Fruit fly (Drosophila melanogaster) whole organism, embryonic: ENCODE results near the gene CG18563.
A peak's percentile ranks its signal among the peaks of the same experiment; 100 is the strongest.

Experiments used
- CG10209 ChIP-seq: fragments of 200-800 bp; sonication (Bioruptor generic); optimal IDR thresholded peaks from 3 replicates; lab custom pipeline; 2017; ENCODE audit warnings: missing biosample characterization, mild to moderate bottlenecking, missing genetic modification characterization, missing genetic modification reagents
- CG10543 ChIP-seq: fragments of 200-800 bp; sonication (Bioruptor generic); optimal IDR thresholded peaks from 3 replicates; lab custom pipeline; 2017; ENCODE audit warnings: missing biosample characterization, mild to moderate bottlenecking, missing genetic modification characterization, moderate library complexity
- CG11560 ChIP-seq: fragments of 200-800 bp; sonication (Bioruptor generic); IDR thresholded peaks from 3 replicates; pipeline ENCODE4 v1.3.6; 2022; ENCODE audit warnings: missing biosample characterization, missing genetic modification characterization
- CG12071 ChIP-seq: fragments of 200-800 bp; sonication (Bioruptor generic); optimal IDR thresholded peaks from 3 replicates; lab custom pipeline; 2018; ENCODE audit warnings: missing biosample characterization, mild to moderate bottlenecking, missing genetic modification characterization
- CG12219 ChIP-seq: fragments of 200-800 bp; sonication (Bioruptor generic); optimal IDR thresholded peaks from 3 replicates; lab custom pipeline; 2018; ENCODE audit warnings: missing biosample characterization, mild to moderate bottlenecking, missing genetic modification characterization
- CG13894 ChIP-seq: fragments of 200-800 bp; sonication (Bioruptor generic); optimal IDR thresholded peaks from 3 replicates; lab custom pipeline; 2018; ENCODE audit warnings: missing biosample characterization, mild to moderate bottlenecking, missing genetic modification characterization, moderate library complexity
- CG14667 ChIP-seq: fragments of 200-800 bp; sonication (Bioruptor generic); IDR thresholded peaks from 2 replicates; pipeline ENCODE4 v1.3.6; 2022; ENCODE audit warnings: missing biosample characterization, missing genetic modification characterization
- CG15269 ChIP-seq: fragments of 200-800 bp; sonication (Bioruptor generic); optimal IDR thresholded peaks from 2 replicates; lab custom pipeline; 2018; ENCODE audit warnings: missing biosample characterization, mild to moderate bottlenecking, missing genetic modification characterization, moderate library complexity
- CG15514 ChIP-seq: fragments of 200-800 bp; sonication (Bioruptor generic); optimal IDR thresholded peaks from 3 replicates; lab custom pipeline; 2017; ENCODE audit warnings: missing biosample characterization, missing genetic modification characterization, mild to moderate bottlenecking, moderate library complexity, missing genetic modification reagents
- CG17385 ChIP-seq: fragments of 200-800 bp; sonication (Bioruptor generic); optimal IDR thresholded peaks from 3 replicates; lab custom pipeline; 2018; ENCODE audit warnings: missing biosample characterization, mild to moderate bottlenecking, missing genetic modification characterization
- CG2199 ChIP-seq: fragments of 200-800 bp; sonication (Bioruptor generic); IDR thresholded peaks from 3 replicates; pipeline ENCODE4 v1.3.6; 2022; ENCODE audit warnings: missing biosample characterization, missing genetic modification characterization
- CG2712 ChIP-seq: fragments of 200-800 bp; optimal IDR thresholded peaks from 3 replicates; lab custom pipeline; 2019; ENCODE audit warnings: missing biosample characterization, mild to moderate bottlenecking, missing genetic modification characterization, moderate library complexity
- CG32532 ChIP-seq: fragments of 200-800 bp; sonication (Bioruptor generic); IDR thresholded peaks from 2 replicates; pipeline ENCODE4 v1.3.6; 2022; ENCODE audit warnings: missing biosample characterization, missing genetic modification characterization
- CG4820 ChIP-seq: fragments of 200-800 bp; sonication (Bioruptor generic); optimal IDR thresholded peaks from 3 replicates; lab custom pipeline; 2016; ENCODE audit warnings: missing biosample characterization, missing genetic modification characterization
- CG6813 ChIP-seq: fragments of 200-800 bp; sonication (Bioruptor generic); optimal IDR thresholded peaks from 2 replicates; lab custom pipeline; 2017; ENCODE audit warnings: missing biosample characterization, missing genetic modification characterization, mild to moderate bottlenecking, moderate library complexity, missing genetic modification reagents
- CG7357 ChIP-seq: fragments of 200-800 bp; sonication (Bioruptor generic); IDR thresholded peaks from 3 replicates; pipeline ENCODE4 v1.3.6; 2022; ENCODE audit warnings: missing biosample characterization, missing genetic modification characterization
- CG8089 ChIP-seq: fragments of 200-800 bp; sonication (Bioruptor generic); optimal IDR thresholded peaks from 3 replicates; lab custom pipeline; 2016; ENCODE audit warnings: missing biosample characterization, missing genetic modification characterization
- Dbx ChIP-seq: fragments of 200-800 bp; sonication (Bioruptor generic); IDR thresholded peaks from 3 replicates; pipeline ENCODE4 v1.3.6; 2022; ENCODE audit warnings: missing biosample characterization, missing genetic modification characterization
- Dfd ChIP-seq, 2 experiments: fragments of >200 bp; optimal IDR thresholded peaks; 2 replicates each; lab custom pipeline; 2017; ENCODE audit warnings: missing biosample characterization in 2 of 2, missing genetic modification characterization in 2 of 2
- Dip3 ChIP-seq: fragments of 200-800 bp; sonication (Bioruptor generic); optimal IDR thresholded peaks from 3 replicates; lab custom pipeline; 2016; ENCODE audit warnings: missing biosample characterization, missing genetic modification characterization
- Doc2 ChIP-seq: fragments of 200-800 bp; sonication (Bioruptor generic); IDR thresholded peaks from 2 replicates; pipeline ENCODE4 v1.3.6; 2022; ENCODE audit warnings: missing biosample characterization, missing genetic modification characterization
- Ets65A ChIP-seq: fragments of 200-800 bp; sonication (Bioruptor generic); peaks from one replicate; lab custom pipeline; 2016; ENCODE audit warnings: missing biosample characterization, missing genetic modification characterization
- HHEX ChIP-seq: fragments of 200-800 bp; sonication (Bioruptor generic); optimal IDR thresholded peaks from 3 replicates; lab custom pipeline; 2017; ENCODE audit warnings: missing biosample characterization, mild to moderate bottlenecking, missing genetic modification characterization, missing genetic modification reagents
- Hey ChIP-seq: fragments of 200-800 bp; sonication (Bioruptor generic); optimal IDR thresholded peaks from 3 replicates; lab custom pipeline; 2018; ENCODE audit warnings: missing biosample characterization, mild to moderate bottlenecking, missing genetic modification characterization
- Mad ChIP-seq: fragments of 200-800 bp; sonication (Bioruptor generic); optimal IDR thresholded peaks from 2 replicates; lab custom pipeline; 2016; ENCODE audit warnings: missing biosample characterization, missing genetic modification characterization
- Med ChIP-seq: fragments of 200-800 bp; sonication (Bioruptor generic); peaks from one replicate; lab custom pipeline; 2016; ENCODE audit warnings: missing biosample characterization, missing genetic modification characterization, mild to moderate bottlenecking, inconsistent platforms, moderate library complexity
- Meics ChIP-seq: fragments of 200-800 bp; sonication (Bioruptor generic); optimal IDR thresholded peaks from 2 replicates; lab custom pipeline; 2017; ENCODE audit warnings: missing biosample characterization, mild to moderate bottlenecking, missing genetic modification characterization
- cwo ChIP-seq: fragments of 200-800 bp; sonication (Bioruptor generic); optimal IDR thresholded peaks from 3 replicates; lab custom pipeline; 2017; ENCODE audit warnings: missing biosample characterization, missing genetic modification characterization, mild to moderate bottlenecking, moderate library complexity, missing genetic modification reagents
- esg ChIP-seq: fragments of 200-800 bp; sonication (Bioruptor generic); conservative IDR thresholded peaks from 2 replicates; pipeline ENCODE4 v1.3.6; 2022; ENCODE audit warnings: missing biosample characterization, missing genetic modification characterization
- exex ChIP-seq: fragments of 200-800 bp; sonication (Bioruptor generic); optimal IDR thresholded peaks from 4 replicates; lab custom pipeline; 2018; ENCODE audit warnings: missing biosample characterization, mild to moderate bottlenecking, missing genetic modification characterization, moderate library complexity
- knrl ChIP-seq: fragments of 200-800 bp; sonication (Bioruptor generic); IDR thresholded peaks from 3 replicates; pipeline ENCODE4 v1.3.6; 2022; ENCODE audit warnings: missing biosample characterization, missing genetic modification characterization; ENCODE audit not compliant: partially characterized antibody
- lov ChIP-seq, 2 experiments: fragments of 200-800 bp in 1 of 2; fragments of >200 bp in 1 of 2; sonication (Bioruptor generic) in 1 of 2; IDR thresholded peaks in 1 of 2; optimal IDR thresholded peaks in 1 of 2; 2 replicates in 1 of 2; 3 replicates in 1 of 2; pipeline versions ENCODE4 v1.3.6 to Lab custom; 2017 to 2022; ENCODE audit warnings: missing biosample characterization in 1 of 2, missing genetic modification characterization in 1 of 2
- otp ChIP-seq: fragments of 200-800 bp; sonication (Bioruptor generic); IDR thresholded peaks from 3 replicates; pipeline ENCODE4, ENCODE4 v1.3.6; 2022; ENCODE audit warnings: missing biosample characterization, missing genetic modification characterization
- sd ChIP-seq: fragments of 200-800 bp; sonication (Bioruptor generic); optimal IDR thresholded peaks from 3 replicates; lab custom pipeline; 2018; ENCODE audit warnings: missing biosample characterization, mild to moderate bottlenecking, missing genetic modification characterization, moderate library complexity
- sens ChIP-seq: fragments of 200-800 bp; sonication (Bioruptor generic); peaks from one replicate; lab custom pipeline; 2016; ENCODE audit warnings: missing biosample characterization, missing genetic modification characterization
- toy ChIP-seq: fragments of 200-800 bp; sonication (Bioruptor generic); IDR thresholded peaks from 2 replicates; pipeline ENCODE4 v1.3.6; 2022; ENCODE audit warnings: missing biosample characterization, missing genetic modification characterization

Gene CG18563

DNA sequence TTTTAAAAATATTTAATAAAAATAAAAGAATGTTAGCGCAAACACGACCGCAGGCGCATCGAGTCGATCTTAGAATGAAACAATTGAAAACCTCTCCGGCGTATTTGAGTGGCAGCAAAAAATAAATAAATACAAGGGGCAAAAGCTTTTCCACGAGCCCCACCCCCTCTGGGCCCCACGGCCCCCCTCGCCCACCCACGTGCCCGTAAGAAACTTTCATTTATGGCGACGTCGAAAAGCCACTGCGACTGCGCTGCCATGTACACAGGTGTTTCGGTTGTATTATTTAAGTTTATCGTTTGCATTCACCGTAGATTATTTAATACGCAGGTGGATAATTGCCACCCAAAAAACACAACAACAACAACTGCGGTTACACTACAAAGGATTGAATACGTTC, 9.4 kb downstream of the CG18563 start (continued):
- TF ChIP-seq otp (GFP tag; lab: Robert Waterston, UW) (0 out of 3 replicates have a peak, but pooled peaks have one; percentile 32), CG14667 (GFP tag; lab: Robert Waterston, UW) (no peak), CG2199 (peak; percentile 82; the same call in 2 of the 3 replicates), CG4820 (GFP tag; lab: Kevin White, UChicago) (no peak), Dbx (GFP tag; lab: Robert Waterston, UW) (peak; percentile 17; the same call in 1 of the 3 replicates), CG8089 (GFP tag; lab: Kevin White, UChicago) (no peak), CG15269 (peak; percentile 22), CG6813 (GFP tag; lab: Kevin White, UChicago) (peak; percentile 42), Doc2 (GFP tag; lab: Robert Waterston, UW) (no peak), CG10543 (GFP tag; lab: Kevin White, UChicago) (peak; percentile 46), Dip3 (GFP tag; lab: Kevin White, UChicago) (no peak), CG17385 (peak; percentile 19), CG32532 (GFP tag; lab: Robert Waterston, UW) (0 out of 2 replicates have a peak, but pooled peaks have one; percentile 11), sd (tag; lab: Kevin White, UChicago) (peak; percentile 32), HHEX (peak; percentile 2), Med (peak; percentile 38), Meics (peak; percentile 25), knrl (GFP tag; lab: Robert Waterston, UW) (0 out of 3 replicates have a peak, but pooled peaks have one; percentile 20), CG15514 (GFP tag; lab: Kevin White, UChicago) (peak; percentile 15), CG10209 (GFP tag; lab: Kevin White, UChicago) (peak; percentile 1), cwo (GFP tag; lab: Kevin White, UChicago) (peak; percentile 32), exex (tag; lab: Kevin White, UChicago) (peak; percentile 16), CG12071 (GFP tag; lab: Kevin White, UChicago) (peak; percentile 12), CG13894 (tag; lab: Kevin White, UChicago) (peak; percentile 6), Mad (GFP tag; lab: Kevin White, UChicago) (no peak)

DNA sequence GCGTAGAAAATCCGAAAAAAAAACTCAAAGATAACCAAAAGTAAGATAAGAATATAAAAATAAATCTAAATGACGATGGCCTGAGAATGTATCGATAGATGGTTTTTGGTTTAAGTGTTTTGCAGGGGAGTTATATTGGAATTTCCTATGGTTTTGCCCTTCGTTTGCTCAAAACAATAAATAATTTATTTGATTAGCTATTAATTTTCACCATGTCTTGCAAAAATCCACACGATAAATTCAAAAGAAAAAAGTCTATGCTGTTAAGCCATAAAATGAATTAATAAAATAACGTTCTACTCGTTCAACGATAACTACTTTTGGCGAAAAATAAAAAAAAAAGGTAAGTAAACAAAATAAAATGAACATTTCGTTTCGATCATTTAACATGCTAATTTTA, 10.8 kb downstream of the CG18563 start:
- TF ChIP-seq toy (GFP tag; lab: Robert Waterston, UW): no peak
- TF ChIP-seq CG7357 (GFP tag; lab: Robert Waterston, UW): no peak
- TF ChIP-seq lov (optimal IDR thresholded peaks at IDR 0.05; lab: Kevin White, UChicago): no peak
- no peak for TF ChIP-seq lov (GFP tag; IDR thresholded peaks at IDR 0.05; lab: Robert Waterston, UW)
- TF ChIP-seq CG11560 (tag; lab: Robert Waterston, UW): no peak
- TF ChIP-seq Hey (tag; lab: Kevin White, UChicago): no peak
- TF ChIP-seq CG15514 (GFP tag; lab: Kevin White, UChicago): no peak
- peak; percentile 22 for TF ChIP-seq sens
- TF ChIP-seq esg (GFP tag; lab: Robert Waterston, UW): no peak

DNA sequence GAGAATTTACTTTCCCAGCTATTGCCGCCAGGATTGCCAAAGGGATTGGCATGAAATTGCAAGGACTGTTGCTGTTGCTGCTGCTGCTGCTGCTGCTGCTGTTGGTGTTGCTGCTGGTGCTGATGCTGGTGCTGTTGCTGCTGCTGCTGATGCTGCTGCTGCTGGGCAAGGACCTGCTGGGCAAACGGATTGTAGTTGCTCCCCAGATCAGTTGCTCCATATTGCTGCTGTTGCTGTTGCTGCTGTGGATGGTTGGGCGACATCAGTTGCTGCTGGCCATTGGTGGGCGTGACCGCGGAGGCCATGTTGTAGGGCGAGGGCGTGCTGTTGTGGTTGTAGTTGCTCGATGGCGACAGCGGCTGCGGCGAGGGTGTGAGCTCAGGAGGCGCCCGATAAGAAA, 20.2 kb downstream of the CG18563 start:
- TF ChIP-seq CG2712: no peak
- TF ChIP-seq CG12219 (GFP tag; lab: Kevin White, UChicago): no peak
- TF ChIP-seq Ets65A (GFP tag; lab: Kevin White, UChicago): peak; percentile 45
- TF ChIP-seq Dfd (GFP tag; optimal IDR thresholded peaks at IDR 0.05; lab: Kevin White, UChicago): peak in 1 of 2 experiments; percentile 85
